Worm (Caenorhabditis elegans): Measurements from ENCODE around the gene ins-17.

The ins-17 gene

DNA sequence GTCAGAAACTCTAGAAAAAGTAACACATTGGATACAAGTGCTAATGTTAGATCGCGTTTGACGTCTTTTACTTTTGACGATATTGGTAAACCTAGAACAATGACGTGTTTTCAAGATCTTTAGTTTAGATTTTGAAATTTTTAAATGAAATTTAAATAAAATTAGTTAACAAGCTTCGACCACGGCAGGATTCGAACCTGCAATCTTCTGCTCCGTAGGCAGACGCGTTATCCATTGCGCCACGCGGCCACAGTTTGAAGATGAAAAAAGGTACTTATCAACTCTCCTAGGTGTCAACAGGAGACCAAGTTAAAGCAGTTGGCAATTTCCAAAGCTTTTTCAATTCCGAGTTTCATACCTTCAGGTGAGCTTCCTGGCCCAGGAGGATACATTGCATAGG lies 28.0 kb downstream of the ins-17 start (continued):
- TF ChIP-seq nfya-2 (GFP tag; IDR thresholded peaks at IDR 0.05): no peak
- peak; percentile 29 for TF ChIP-seq snpc-3.4 (tag; optimal IDR thresholded peaks at IDR 0.05)
- peak; percentile 69; the same call in 1 of the 2 replicates for TF ChIP-seq D2030.7 (GFP tag; IDR thresholded peaks at IDR 0.05)
- no peak for TF ChIP-seq lir-1 (GFP tag; conservative IDR thresholded peaks at IDR 0.05)
- TF ChIP-seq attf-5 (GFP tag; optimal IDR thresholded peaks at IDR 0.05): no peak
- TF ChIP-seq lin-35 (GFP tag; optimal IDR thresholded peaks at IDR 0.05): no peak
- peak; percentile 72 for TF ChIP-seq him-1 (tag; optimal IDR thresholded peaks at IDR 0.05)
- no peak for TF ChIP-seq tlf-1 (GFP tag; optimal IDR thresholded peaks at IDR 0.05)
- TF ChIP-seq rec-8 (tag; optimal IDR thresholded peaks at IDR 0.05): peak in 1 of 2 experiments; percentile 29
- peak; percentile 27; the same call in 1 of the 2 replicates for TF ChIP-seq F33H1.4 (GFP tag; IDR thresholded peaks at IDR 0.05)
- TF ChIP-seq ztf-3 (GFP tag; optimal IDR thresholded peaks at IDR 0.05): no peak
- no peak for TF ChIP-seq nfya-1 (tag; optimal IDR thresholded peaks at IDR 0.05; ENCODE audit: borderline replicate concordance, insufficient read depth)
- TF ChIP-seq hmg-1.2 (GFP tag; IDR thresholded peaks at IDR 0.05): peak; percentile 48; the same call in 1 of the 2 replicates
- peak; percentile 27 for TF ChIP-seq madf-10 (tag; optimal IDR thresholded peaks at IDR 0.05)
- no peak for TF ChIP-seq xnd-1 (tag; optimal IDR thresholded peaks at IDR 0.05)
- TF ChIP-seq zim-3 (tag; optimal IDR thresholded peaks at IDR 0.05): no peak
- TF ChIP-seq ztf-26 (tag; optimal IDR thresholded peaks at IDR 0.05): no peak
- no peak for TF ChIP-seq snpc-1.1 (tag; optimal IDR thresholded peaks at IDR 0.05; ENCODE audit: insufficient read depth)
- peak; percentile 33 for TF ChIP-seq nhr-90 (tag; optimal IDR thresholded peaks at IDR 0.05)
- no peak for TF ChIP-seq aptf-3 (GFP tag; IDR thresholded peaks at IDR 0.05)
- no peak for TF ChIP-seq B0336.3 (GFP tag; IDR thresholded peaks at IDR 0.05)
- no peak for TF ChIP-seq attf-6 (GFP tag; IDR thresholded peaks at IDR 0.05)
- TF ChIP-seq mes-4 (tag; optimal IDR thresholded peaks at IDR 0.05): peak; percentile 57
- TF ChIP-seq lsl-1 (GFP tag; optimal IDR thresholded peaks at IDR 0.05): peak; percentile 40
- TF ChIP-seq F55B11.4 (tag; optimal IDR thresholded peaks at IDR 0.05; ENCODE audit: borderline replicate concordance, insufficient read depth): no peak
- TF ChIP-seq nhr-179 (tag; optimal IDR thresholded peaks at IDR 0.05): no peak
- TF ChIP-seq hmg-20 (GFP tag; IDR thresholded peaks at IDR 0.05): no peak
- TF ChIP-seq ceh-27 (GFP tag; optimal IDR thresholded peaks at IDR 0.05): no peak
- no peak for TF ChIP-seq rcor-1 (GFP tag; IDR thresholded peaks at IDR 0.05)
- no peak for TF ChIP-seq madf-3 (GFP tag; IDR thresholded peaks at IDR 0.05)
- TF ChIP-seq cebp-1 (GFP tag; IDR thresholded peaks at IDR 0.05): no peak
- TF ChIP-seq cebp-1 (tag; optimal IDR thresholded peaks at IDR 0.05): no peak
- no peak for TF ChIP-seq attf-3 (GFP tag; conservative IDR thresholded peaks at IDR 0.05)
- TF ChIP-seq C06A6.2 (GFP tag; conservative IDR thresholded peaks at IDR 0.05): no peak
- 0 out of 2 replicates have a peak, but pooled peaks have one; percentile 12 for TF ChIP-seq Y53F4B.3 (GFP tag; IDR thresholded peaks at IDR 0.05)
- TF ChIP-seq F10E7.11 (tag; optimal IDR thresholded peaks at IDR 0.05): no peak
- peak; percentile 53 for TF ChIP-seq F23B12.7 (tag; optimal IDR thresholded peaks at IDR 0.05; ENCODE audit: insufficient read depth)
- TF ChIP-seq ztf-25 (GFP tag; IDR thresholded peaks at IDR 0.05): 0 out of 2 replicates have a peak, but pooled peaks have one; percentile 47
- TF ChIP-seq tbp1 (GFP tag; optimal IDR thresholded peaks at IDR 0.05): peak; percentile 93
- TF ChIP-seq egrh-3 (GFP tag; IDR thresholded peaks at IDR 0.05): no peak

Measured in whole organism, young adult.